Fruit fly (Drosophila melanogaster): ENCODE data around the gene CG15734.

Gene CG15734

DNA sequence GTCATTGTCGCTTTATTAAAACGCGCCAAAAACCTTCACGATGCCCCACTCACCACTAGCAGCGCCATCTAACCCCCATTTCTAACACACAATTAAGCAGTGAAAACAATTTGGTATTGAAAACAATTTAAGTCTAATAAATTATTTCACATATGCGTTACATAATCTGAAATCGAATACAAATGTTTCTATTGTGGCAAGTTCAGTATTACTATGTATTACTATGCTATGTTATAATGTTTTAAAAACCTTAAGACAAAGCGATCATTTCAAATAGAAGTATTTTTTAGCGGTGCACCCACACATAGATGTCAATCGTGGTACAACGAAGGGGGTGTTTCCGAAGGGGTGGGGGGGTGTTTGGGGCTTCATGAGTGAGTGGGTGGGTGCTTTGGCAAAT is 13.2 kb downstream of the CG15734 start (continued):
- TF ChIP-seq CG31441 (GFP tag; IDR thresholded peaks at IDR 0.05): no peak
- TF ChIP-seq CG5180 (GFP tag; optimal IDR thresholded peaks at IDR 0.05): no peak
- no peak for TF ChIP-seq CG31388 (GFP tag; optimal IDR thresholded peaks at IDR 0.05)
- TF ChIP-seq sug (tag; optimal IDR thresholded peaks at IDR 0.05): no peak
- TF ChIP-seq CG1024 (GFP tag; IDR thresholded peaks at IDR 0.05): no peak
- no peak for TF ChIP-seq dan (GFP tag; IDR thresholded peaks at IDR 0.05)
- no peak for TF ChIP-seq CG15073 (GFP tag; optimal IDR thresholded peaks at IDR 0.05)
- no peak for TF ChIP-seq zfh2 (GFP tag; optimal IDR thresholded peaks at IDR 0.05)
- no peak for TF ChIP-seq CG13775 (GFP tag; optimal IDR thresholded peaks at IDR 0.05)
- TF ChIP-seq CG10209 (GFP tag; optimal IDR thresholded peaks at IDR 0.05): no peak
- no peak for TF ChIP-seq tx (GFP tag; optimal IDR thresholded peaks at IDR 0.05)
- TF ChIP-seq MTF-1 (GFP tag; optimal IDR thresholded peaks at IDR 0.05; ENCODE audit: borderline replicate concordance): no peak
- no peak for TF ChIP-seq YL-1 (GFP tag; optimal IDR thresholded peaks at IDR 0.05)
- TF ChIP-seq CG4328 (GFP tag; optimal IDR thresholded peaks at IDR 0.05): no peak
- no peak; the same call in 1 of the 2 replicates for TF ChIP-seq CG9932 (GFP tag; IDR thresholded peaks at IDR 0.05)
- no peak for TF ChIP-seq CG10979 (tag; optimal IDR thresholded peaks at IDR 0.05)
- peak; percentile 50 for TF ChIP-seq Sox102F (GFP tag; optimal IDR thresholded peaks at IDR 0.05)
- peak; percentile 2 for TF ChIP-seq org-1 (GFP tag; optimal IDR thresholded peaks at IDR 0.05)
- TF ChIP-seq CrebB (tag; optimal IDR thresholded peaks at IDR 0.05): no peak
- TF ChIP-seq ac (GFP tag; optimal IDR thresholded peaks at IDR 0.05): no peak
- TF ChIP-seq Jarid2 (GFP tag; optimal IDR thresholded peaks at IDR 0.05): no peak
- no peak for TF ChIP-seq Ets97D (GFP tag; optimal IDR thresholded peaks at IDR 0.05)
- TF ChIP-seq CG14710 (tag; optimal IDR thresholded peaks at IDR 0.05): no peak
- peak; percentile 13 for TF ChIP-seq tap (tag; optimal IDR thresholded peaks at IDR 0.05)
- TF ChIP-seq mam (GFP tag; optimal IDR thresholded peaks at IDR 0.05): no peak
- no peak for TF ChIP-seq CG14667 (GFP tag; IDR thresholded peaks at IDR 0.05)
- TF ChIP-seq CG9215 (GFP tag; IDR thresholded peaks at IDR 0.05): no peak
- TF ChIP-seq chif (GFP tag; optimal IDR thresholded peaks at IDR 0.05): no peak
- TF ChIP-seq CG2889 (GFP tag; IDR thresholded peaks at IDR 0.05): no peak
- peak; percentile 6 for TF ChIP-seq exex (tag; optimal IDR thresholded peaks at IDR 0.05)
- TF ChIP-seq ato (GFP tag; IDR thresholded peaks at IDR 0.05; ENCODE audit: partially characterized antibody): no peak
- TF ChIP-seq grau (tag; optimal IDR thresholded peaks at IDR 0.05): peak; percentile 54
- TF ChIP-seq Gug (GFP tag; IDR thresholded peaks at IDR 0.05): no peak
- no peak for TF ChIP-seq ab (GFP tag; optimal IDR thresholded peaks at IDR 0.05)
- no peak for TF ChIP-seq CG1647 (GFP tag; optimal IDR thresholded peaks at IDR 0.05)
- TF ChIP-seq ranshi (GFP tag; IDR thresholded peaks at IDR 0.05): no peak
- no peak for TF ChIP-seq Chrac-16 (GFP tag; optimal IDR thresholded peaks at IDR 0.05)
- TF ChIP-seq Hr78 (GFP tag; optimal IDR thresholded peaks at IDR 0.05): no peak
- no peak for TF ChIP-seq CG11456 (GFP tag; IDR thresholded peaks at IDR 0.05)
- no peak for TF ChIP-seq NC2α (GFP tag; optimal IDR thresholded peaks at IDR 0.05)
- TF ChIP-seq CG8359 (GFP tag; optimal IDR thresholded peaks at IDR 0.05; ENCODE audit: borderline replicate concordance): no peak
- no peak for TF ChIP-seq CG33213 (GFP tag; optimal IDR thresholded peaks at IDR 0.05)
- TF ChIP-seq ap (GFP tag; IDR thresholded peaks at IDR 0.05): no peak
- TF ChIP-seq sima (GFP tag; optimal IDR thresholded peaks at IDR 0.05): no peak
- no peak for TF ChIP-seq CG9876 (GFP tag; optimal IDR thresholded peaks at IDR 0.05)
- peak; percentile 20 for TF ChIP-seq CG9817 (tag; optimal IDR thresholded peaks at IDR 0.05)
- TF ChIP-seq inv (GFP tag; IDR thresholded peaks at IDR 0.05; ENCODE audit: partially characterized antibody): no peak
- no peak for TF ChIP-seq maf-S (GFP tag; optimal IDR thresholded peaks at IDR 0.05)
- TF ChIP-seq pzg (GFP tag; optimal IDR thresholded peaks at IDR 0.05): no peak
- peak; percentile 62 for TF ChIP-seq dmrt99B (tag; optimal IDR thresholded peaks at IDR 0.05)
- peak; percentile 39 for TF ChIP-seq CG2120 (GFP tag; optimal IDR thresholded peaks at IDR 0.05)
- no peak for TF ChIP-seq CG12299 (tag; optimal IDR thresholded peaks at IDR 0.05)

Measured in whole organism, embryonic.